Worm (Caenorhabditis elegans): ENCODE results near the gene srsx-3.
A peak's percentile ranks its signal among the peaks of the same experiment; 100 is the strongest.

The srsx-3 gene

ce11 chrV:7956218-7956617 is 19.2 kb upstream of the srsx-3 start, which contains the start of gene pals-34:
pals-34 (minus strand) TSS chrV:7956497.
- no peak for TF ChIP-seq nhr-129 (tag; optimal IDR thresholded peaks at IDR 0.05)
- TF ChIP-seq nhr-25 (tag; optimal IDR thresholded peaks at IDR 0.05), result no peak
- no peak for TF ChIP-seq lin-11 (tag; optimal IDR thresholded peaks at IDR 0.05)
- TF ChIP-seq ztf-1 (GFP tag; conservative IDR thresholded peaks at IDR 0.05), result no peak
- no peak for TF ChIP-seq ztf-4 (tag; optimal IDR thresholded peaks at IDR 0.05)
- no peak for TF ChIP-seq C34F6.9 (tag; optimal IDR thresholded peaks at IDR 0.05)
- TF ChIP-seq nhr-237 (tag; optimal IDR thresholded peaks at IDR 0.05), result no peak
- TF ChIP-seq nhr-23 (tag; optimal IDR thresholded peaks at IDR 0.05), result no peak
- TF ChIP-seq nhr-77 (tag; optimal IDR thresholded peaks at IDR 0.05), result no peak
- no peak for TF ChIP-seq elt-1 (tag; optimal IDR thresholded peaks at IDR 0.05)
- TF ChIP-seq ztf-11 (tag; optimal IDR thresholded peaks at IDR 0.05), result no peak
- no peak for TF ChIP-seq sma-3 (GFP tag; optimal IDR thresholded peaks at IDR 0.05)
- TF ChIP-seq gmeb-1 (tag; optimal IDR thresholded peaks at IDR 0.05), result no peak
- no peak for TF ChIP-seq nhr-11 (tag; optimal IDR thresholded peaks at IDR 0.05)
- TF ChIP-seq dmd-4 (tag; optimal IDR thresholded peaks at IDR 0.05), result no peak
- TF ChIP-seq sma-9 (GFP tag; optimal IDR thresholded peaks at IDR 0.05), result no peak
- no peak for TF ChIP-seq sma-9 (tag; optimal IDR thresholded peaks at IDR 0.05)
- TF ChIP-seq lsy-2 (tag; optimal IDR thresholded peaks at IDR 0.05), result no peak
- TF ChIP-seq mbf-1 (tag; optimal IDR thresholded peaks at IDR 0.05), result no peak
- no peak for TF ChIP-seq mdl-1 (tag; optimal IDR thresholded peaks at IDR 0.05)
- TF ChIP-seq mab-5 (tag; optimal IDR thresholded peaks at IDR 0.05), result no peak

DNA sequence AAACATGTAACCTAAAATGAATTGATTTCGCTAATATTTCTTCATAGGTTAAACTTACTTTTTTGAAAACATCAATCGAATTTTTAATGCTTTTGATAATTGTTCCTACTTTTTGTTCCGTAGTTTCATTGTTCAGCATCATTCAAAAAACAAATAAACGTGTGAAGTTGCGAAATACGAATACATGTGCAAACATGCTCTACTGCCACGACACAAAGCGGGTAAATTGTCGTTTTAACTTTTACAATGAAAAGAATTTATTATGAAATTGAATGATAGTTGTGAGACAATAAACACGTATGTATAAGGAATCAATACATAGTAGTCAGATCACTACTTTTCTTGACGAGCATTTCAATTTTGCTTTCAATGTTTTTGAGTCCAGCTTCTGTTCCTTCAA is 18.1 kb upstream of the srsx-3 start, which contains the start of gene F26D11.12:
Gene F26D11.12 (minus strand): TSS at position 145 of the 400 bp plus-strand sequence.
- TF ChIP-seq unc-55 (GFP tag; optimal IDR thresholded peaks at IDR 0.05), result peak; percentile 58
- no peak for TF ChIP-seq elt-1 (tag; optimal IDR thresholded peaks at IDR 0.05)
- no peak for TF ChIP-seq dmd-4 (tag; optimal IDR thresholded peaks at IDR 0.05)
- TF ChIP-seq C34F6.9 (tag; optimal IDR thresholded peaks at IDR 0.05), result peak; percentile 18
- peak; percentile 6 for TF ChIP-seq fos-1 (tag; optimal IDR thresholded peaks at IDR 0.05)
- TF ChIP-seq nhr-129 (tag; optimal IDR thresholded peaks at IDR 0.05), result peak; percentile 49
- TF ChIP-seq ceh-16 (tag; optimal IDR thresholded peaks at IDR 0.05), result no peak
- peak; percentile 43 for TF ChIP-seq crh-2 (tag; optimal IDR thresholded peaks at IDR 0.05)
- TF ChIP-seq gmeb-1 (tag; optimal IDR thresholded peaks at IDR 0.05), result peak; percentile 59

DNA sequence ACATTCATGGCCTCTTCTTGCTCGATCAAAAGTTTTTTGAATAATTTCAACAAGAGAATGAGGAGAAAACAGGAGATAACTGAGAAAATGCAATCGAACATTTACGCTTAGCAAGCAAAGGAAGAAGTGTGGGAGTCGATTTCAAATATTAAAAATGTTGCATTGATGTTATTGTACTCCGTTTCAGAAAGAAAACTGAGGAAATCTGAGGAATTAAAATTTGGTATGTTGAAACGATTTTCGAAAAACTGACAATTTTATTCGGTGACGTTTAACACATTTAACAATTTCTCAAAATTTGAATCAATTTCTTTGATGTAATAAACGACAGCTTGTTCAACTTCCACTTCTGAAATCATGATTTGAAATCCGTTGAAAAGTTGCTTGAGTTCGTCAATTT is 17.5 kb upstream of the srsx-3 start, which contains the start of gene F26D11.13:
Gene F26D11.13 (minus strand): TSS at position 101 of the 400 bp plus-strand sequence.
- TF ChIP-seq zag-1 (tag; optimal IDR thresholded peaks at IDR 0.05) (no peak), sem-4 (tag; optimal IDR thresholded peaks at IDR 0.05) (no peak), aly-2 (tag; optimal IDR thresholded peaks at IDR 0.05) (no peak), sma-3 (GFP tag; optimal IDR thresholded peaks at IDR 0.05) (no peak), unc-55 (GFP tag; optimal IDR thresholded peaks at IDR 0.05) (no peak), skn-1 (tag; optimal IDR thresholded peaks at IDR 0.05) (no peak), Y55F3AM.14 (GFP tag; optimal IDR thresholded peaks at IDR 0.05) (no peak), nhr-12 (tag; optimal IDR thresholded peaks at IDR 0.05) (no peak), ceh-82 (tag; optimal IDR thresholded peaks at IDR 0.05) (no peak), C34F6.9 (tag; optimal IDR thresholded peaks at IDR 0.05) (no peak), nhr-11 (tag; optimal IDR thresholded peaks at IDR 0.05) (no peak), egl-27 (tag; optimal IDR thresholded peaks at IDR 0.05) (no peak), ztf-1 (GFP tag; conservative IDR thresholded peaks at IDR 0.05) (no peak), ztf-4 (tag; optimal IDR thresholded peaks at IDR 0.05) (no peak), dmd-4 (tag; optimal IDR thresholded peaks at IDR 0.05) (no peak), lin-39 (tag; optimal IDR thresholded peaks at IDR 0.05) (no peak), R02D3.7 (tag; optimal IDR thresholded peaks at IDR 0.05) (no peak), lsy-2 (tag; optimal IDR thresholded peaks at IDR 0.05) (no peak)

- TF ChIP-seq elt-1 (tag; optimal IDR thresholded peaks at IDR 0.05), result no peak
- no peak for TF ChIP-seq ztf-11 (tag; optimal IDR thresholded peaks at IDR 0.05)
- no peak for TF ChIP-seq ZK546.5 (tag; optimal IDR thresholded peaks at IDR 0.05)
- no peak for TF ChIP-seq lsy-2 (tag; optimal IDR thresholded peaks at IDR 0.05)
- TF ChIP-seq ztf-4 (tag; optimal IDR thresholded peaks at IDR 0.05), result no peak
- no peak for TF ChIP-seq nhr-6 (tag; optimal IDR thresholded peaks at IDR 0.05)
- TF ChIP-seq R02D3.7 (tag; optimal IDR thresholded peaks at IDR 0.05), result no peak
- TF ChIP-seq unc-39 (tag; optimal IDR thresholded peaks at IDR 0.05), result no peak
- TF ChIP-seq mdl-1 (tag; optimal IDR thresholded peaks at IDR 0.05), result no peak
- no peak for TF ChIP-seq sma-9 (GFP tag; optimal IDR thresholded peaks at IDR 0.05)
- no peak for TF ChIP-seq sma-9 (tag; optimal IDR thresholded peaks at IDR 0.05)
- TF ChIP-seq C34F6.9 (tag; optimal IDR thresholded peaks at IDR 0.05), result no peak
- no peak for TF ChIP-seq ztf-1 (GFP tag; conservative IDR thresholded peaks at IDR 0.05)
- TF ChIP-seq Y55F3AM.14 (GFP tag; optimal IDR thresholded peaks at IDR 0.05), result no peak
- no peak for TF ChIP-seq unc-62 (GFP tag; optimal IDR thresholded peaks at IDR 0.05)
- no peak for TF ChIP-seq ama-1 (optimal IDR thresholded peaks at IDR 0.05)
Observed at ce11 chrV:7952855-7953254, 15.8 kb upstream of the srsx-3 start, which contains the start of gene clec-216. clec-216 (minus strand) TSS chrV:7952955.

Data from whole organism, L2 larva.